Fruit fly (Drosophila melanogaster) whole organism, prepupa: ENCODE data around the gene Hcs.
A peak's percentile ranks its signal among the peaks of the same experiment; 100 is the strongest.

Experiments
- CG11294 ChIP-seq: fragments of 200-800 bp; sonication (Bioruptor generic); IDR thresholded peaks from 2 replicates; pipeline ENCODE4 v1.3.6; 2022; ENCODE audit warnings: missing biosample characterization, missing genetic modification characterization
- CG16779 ChIP-seq: fragments of 200-800 bp; sonication (Bioruptor generic); optimal IDR thresholded peaks from 3 replicates; lab custom pipeline; 2017; ENCODE audit warnings: missing biosample characterization, mild to moderate bottlenecking, missing genetic modification characterization
- CG32006 ChIP-seq: fragments of 200-800 bp; sonication (Bioruptor generic); optimal IDR thresholded peaks from 3 replicates; lab custom pipeline; 2017; ENCODE audit warnings: missing biosample characterization, mild to moderate bottlenecking, missing genetic modification characterization
- CG34406 ChIP-seq: fragments of 200-800 bp; sonication (Bioruptor generic); optimal IDR thresholded peaks from 3 replicates; lab custom pipeline; 2016; ENCODE audit warnings: missing biosample characterization, missing genetic modification characterization
- CG7368 ChIP-seq: fragments of 200-800 bp; sonication (Bioruptor generic); optimal IDR thresholded peaks from 3 replicates; lab custom pipeline; 2016; ENCODE audit warnings: missing biosample characterization, missing genetic modification characterization
- CG8119 ChIP-seq: fragments of 200-800 bp; sonication (Bioruptor generic); IDR thresholded peaks from 3 replicates; pipeline ENCODE4 v1.3.6; 2022; ENCODE audit warnings: missing biosample characterization, missing genetic modification characterization
- Eip78C ChIP-seq: fragments of 200-800 bp; sonication (Bioruptor generic); peaks from one replicate; lab custom pipeline; 2016; ENCODE audit warnings: missing biosample characterization, missing genetic modification characterization
- Hr38 ChIP-seq: sonication (Bioruptor generic); optimal IDR thresholded peaks from 2 replicates; lab custom pipeline; 2016; ENCODE audit warnings: missing biosample characterization, missing genetic modification characterization
- Hr4 ChIP-seq: fragments of 200-800 bp; sonication (Bioruptor generic); optimal IDR thresholded peaks from 3 replicates; lab custom pipeline; 2016; ENCODE audit warnings: missing biosample characterization, missing genetic modification characterization
- achi ChIP-seq: fragments of 200-800 bp; sonication (Bioruptor generic); optimal IDR thresholded peaks from 3 replicates; lab custom pipeline; 2016; ENCODE audit warnings: missing biosample characterization, missing genetic modification characterization
- esn ChIP-seq: fragments of 200-800 bp; sonication (Bioruptor generic); optimal IDR thresholded peaks from 2 replicates; lab custom pipeline; 2016; ENCODE audit warnings: missing biosample characterization, mild to moderate bottlenecking, missing genetic modification characterization, moderate library complexity
- fd59A ChIP-seq: fragments of 200-800 bp; sonication (Bioruptor generic); optimal IDR thresholded peaks from 2 replicates; lab custom pipeline; 2017; ENCODE audit warnings: missing biosample characterization, mild to moderate bottlenecking, missing genetic modification characterization, missing genetic modification reagents
- topi ChIP-seq: fragments of 200-800 bp; sonication (Bioruptor generic); optimal IDR thresholded peaks from 3 replicates; lab custom pipeline; 2016; ENCODE audit warnings: missing biosample characterization, missing genetic modification characterization
- vri ChIP-seq: fragments of 200-800 bp; sonication (Bioruptor generic); optimal IDR thresholded peaks from 3 replicates; lab custom pipeline; 2016; ENCODE audit warnings: missing biosample characterization, mild to moderate bottlenecking, missing genetic modification characterization

- TF ChIP-seq Eip78C (GFP tag; lab: Kevin White, UChicago) (no peak), achi (no peak), fd59A (no peak), CG7368 (GFP tag; lab: Kevin White, UChicago) (no peak), esn (GFP tag; lab: Kevin White, UChicago) (peak; percentile 70), vri (GFP tag; lab: Kevin White, UChicago) (no peak), CG32006 (GFP tag; lab: Kevin White, UChicago) (no peak), Hr38 (GFP tag; lab: Kevin White, UChicago) (no peak), Hr4 (GFP tag; lab: Kevin White, UChicago) (no peak), CG34406 (GFP tag; lab: Kevin White, UChicago) (peak; percentile 60), CG16779 (tag; lab: Kevin White, UChicago) (no peak), CG8119 (GFP tag; lab: Robert Waterston, UW) (peak; percentile 72), topi (GFP tag; lab: Kevin White, UChicago) (peak; percentile 57), CG11294 (GFP tag; lab: Robert Waterston, UW) (peak; percentile 12; the same call in 1 of the 2 replicates)
Measured at dm6 chr3R:5485295-5485718, 10.6 kb downstream of the Hcs start, which contains the start of gene CG31550.
